Worm (Caenorhabditis elegans): ENCODE measurements around the gene C18E9.9.
A peak's percentile ranks its signal among the peaks of the same experiment; 100 is the strongest.

C18E9.9 gene

ce11 chrII:8960414-8960813 lies 28.9 kb downstream of the C18E9.9 start, which contains the start of gene cal-2:
TSS of gene cal-2 (plus strand) at chrII:8960714.
- TF ChIP-seq R02D3.7 (tag; optimal IDR thresholded peaks at IDR 0.05) (no peak), elt-1 (tag; optimal IDR thresholded peaks at IDR 0.05) (no peak), elt-3 (tag; optimal IDR thresholded peaks at IDR 0.05) (no peak), ztf-4 (tag; optimal IDR thresholded peaks at IDR 0.05) (no peak), nhr-10 (tag; optimal IDR thresholded peaks at IDR 0.05) (no peak), nhr-12 (tag; optimal IDR thresholded peaks at IDR 0.05) (no peak), alr-1 (tag; optimal IDR thresholded peaks at IDR 0.05) (no peak)

DNA sequence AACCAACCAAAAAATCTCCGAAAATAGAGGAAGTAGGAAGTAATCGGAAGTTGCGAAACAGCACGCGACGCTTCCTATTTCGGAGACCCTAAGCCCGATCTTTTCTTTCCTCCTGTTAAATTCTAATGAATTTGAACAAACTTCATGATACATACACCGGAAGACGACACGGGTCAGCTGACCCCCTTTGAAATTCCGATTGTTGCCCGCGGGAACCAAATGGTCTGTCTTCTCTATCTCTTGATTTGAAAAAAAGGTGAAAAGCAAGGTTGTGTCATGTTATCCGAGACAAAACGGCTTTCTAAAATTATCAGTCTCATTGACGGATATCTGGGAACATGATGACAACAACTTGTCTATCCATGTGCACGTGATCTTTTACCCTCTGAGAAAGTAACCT lies 30.3 kb downstream of the C18E9.9 start:
- TF ChIP-seq gmeb-1 (tag; optimal IDR thresholded peaks at IDR 0.05) (no peak), ztf-1 (GFP tag; conservative IDR thresholded peaks at IDR 0.05) (no peak), crh-2 (tag; optimal IDR thresholded peaks at IDR 0.05) (no peak), zag-1 (tag; optimal IDR thresholded peaks at IDR 0.05) (no peak), mab-5 (tag; optimal IDR thresholded peaks at IDR 0.05) (no peak), nhr-12 (tag; optimal IDR thresholded peaks at IDR 0.05) (no peak), lin-39 (tag; optimal IDR thresholded peaks at IDR 0.05) (no peak), skn-1 (tag; optimal IDR thresholded peaks at IDR 0.05) (no peak), ztf-11 (tag; optimal IDR thresholded peaks at IDR 0.05) (no peak), peb-1 (tag; optimal IDR thresholded peaks at IDR 0.05) (no peak), sma-9 (GFP tag; optimal IDR thresholded peaks at IDR 0.05) (peak; percentile 61), sma-9 (tag; optimal IDR thresholded peaks at IDR 0.05) (no peak), unc-62 (GFP tag; optimal IDR thresholded peaks at IDR 0.05) (no peak), F13H6.1 (tag; optimal IDR thresholded peaks at IDR 0.05) (peak; percentile 65), nhr-237 (tag; optimal IDR thresholded peaks at IDR 0.05) (no peak), ama-1 (optimal IDR thresholded peaks at IDR 0.05) (peak; percentile 4), lsy-2 (tag; optimal IDR thresholded peaks at IDR 0.05) (peak in 1 of 2 experiments; percentile 20), aly-2 (tag; optimal IDR thresholded peaks at IDR 0.05) (no peak), fos-1 (tag; optimal IDR thresholded peaks at IDR 0.05) (no peak), nhr-129 (tag; optimal IDR thresholded peaks at IDR 0.05) (peak; percentile 77), C34F6.9 (tag; optimal IDR thresholded peaks at IDR 0.05) (peak; percentile 22)

ce11 chrII:8956896-8957295 lies 32.4 kb downstream of the C18E9.9 start:
- TF ChIP-seq peb-1 (tag; optimal IDR thresholded peaks at IDR 0.05) (no peak), nhr-6 (tag; optimal IDR thresholded peaks at IDR 0.05) (no peak), lin-13 (GFP tag; optimal IDR thresholded peaks at IDR 0.05) (no peak), elt-3 (tag; optimal IDR thresholded peaks at IDR 0.05) (no peak), egl-27 (tag; optimal IDR thresholded peaks at IDR 0.05) (no peak), Y55F3AM.14 (GFP tag; optimal IDR thresholded peaks at IDR 0.05) (no peak), R02D3.7 (tag; optimal IDR thresholded peaks at IDR 0.05) (no peak), mdl-1 (tag; optimal IDR thresholded peaks at IDR 0.05) (no peak), nhr-25 (tag; optimal IDR thresholded peaks at IDR 0.05) (no peak), nhr-12 (tag; optimal IDR thresholded peaks at IDR 0.05) (no peak), skn-1 (tag; optimal IDR thresholded peaks at IDR 0.05) (no peak), crh-2 (tag; optimal IDR thresholded peaks at IDR 0.05) (no peak), unc-62 (GFP tag; optimal IDR thresholded peaks at IDR 0.05) (no peak)

DNA sequence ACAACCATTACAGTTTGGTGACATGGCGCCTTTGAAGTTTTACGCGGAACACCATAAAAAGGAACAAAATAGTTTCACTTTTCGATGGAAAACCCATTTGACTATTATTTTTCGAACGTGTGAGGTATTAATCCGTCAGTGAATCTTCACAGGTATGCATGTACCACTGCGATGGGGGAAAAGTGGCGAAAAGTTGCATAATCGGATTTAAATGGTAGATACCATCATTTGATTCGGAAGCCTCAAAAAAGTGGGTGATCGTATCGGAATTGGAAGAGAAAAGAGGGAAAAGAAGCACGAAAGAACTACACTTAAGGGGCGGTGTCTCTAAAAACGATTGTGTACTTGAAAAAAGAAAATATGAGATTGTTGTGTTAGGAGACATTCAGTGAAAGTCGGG lies 35.6 kb downstream of the C18E9.9 start:
- TF ChIP-seq nhr-21 (tag; optimal IDR thresholded peaks at IDR 0.05) = no peak
- no peak for TF ChIP-seq blmp-1 (tag; optimal IDR thresholded peaks at IDR 0.05; ENCODE audit: insufficient read depth)
- no peak for TF ChIP-seq nhr-11 (tag; optimal IDR thresholded peaks at IDR 0.05)
- no peak for TF ChIP-seq nhr-25 (tag; optimal IDR thresholded peaks at IDR 0.05)
- TF ChIP-seq elt-1 (tag; optimal IDR thresholded peaks at IDR 0.05) = peak; percentile 22

ce11 chrII:8951270-8951669 lies 38.1 kb downstream of the C18E9.9 start:
- no peak for TF ChIP-seq fos-1 (tag; optimal IDR thresholded peaks at IDR 0.05)
- TF ChIP-seq crh-2 (tag; optimal IDR thresholded peaks at IDR 0.05) = no peak
- no peak for TF ChIP-seq ztf-4 (tag; optimal IDR thresholded peaks at IDR 0.05)
- TF ChIP-seq nhr-129 (tag; optimal IDR thresholded peaks at IDR 0.05) = no peak
- no peak for TF ChIP-seq nhr-10 (tag; optimal IDR thresholded peaks at IDR 0.05)
- TF ChIP-seq dmd-4 (tag; optimal IDR thresholded peaks at IDR 0.05) = no peak
- no peak for TF ChIP-seq zag-1 (tag; optimal IDR thresholded peaks at IDR 0.05)
- TF ChIP-seq nhr-21 (tag; optimal IDR thresholded peaks at IDR 0.05) = no peak
- TF ChIP-seq elt-3 (tag; optimal IDR thresholded peaks at IDR 0.05) = no peak
- no peak for TF ChIP-seq skn-1 (tag; optimal IDR thresholded peaks at IDR 0.05)

Data from whole organism, L2 larva.